Fruit fly (Drosophila melanogaster) whole organism, embryonic: Measurements from ENCODE around the gene dob.

Source experiments
- CG10209 ChIP-seq: fragments of 200-800 bp; sonication (Bioruptor generic); optimal IDR thresholded peaks from 3 replicates; lab custom pipeline; 2017; ENCODE audit warnings: missing biosample characterization, mild to moderate bottlenecking, missing genetic modification characterization, missing genetic modification reagents
- CG11093 ChIP-seq: fragments of 200-800 bp; sonication (Bioruptor generic); IDR thresholded peaks from 3 replicates; pipeline ENCODE4 v1.3.6; 2022; ENCODE audit warnings: missing biosample characterization, missing genetic modification characterization
- CG12104 ChIP-seq: fragments of 200-800 bp; sonication (Bioruptor generic); optimal IDR thresholded peaks from 3 replicates; lab custom pipeline; 2016; ENCODE audit warnings: missing biosample characterization, missing genetic modification characterization
- CG15011 ChIP-seq: fragments of 200-800 bp; sonication (Bioruptor generic); optimal IDR thresholded peaks from 3 replicates; lab custom pipeline; 2018; ENCODE audit warnings: missing biosample characterization, mild to moderate bottlenecking, missing genetic modification characterization
- CG15479 ChIP-seq: fragments of 200-800 bp; sonication (Bioruptor generic); optimal IDR thresholded peaks from 3 replicates; lab custom pipeline; 2019; ENCODE audit warnings: missing biosample characterization, mild to moderate bottlenecking, missing genetic modification characterization, moderate library complexity
- CG15601 ChIP-seq: fragments of 200-800 bp; sonication (Bioruptor generic); optimal IDR thresholded peaks from 3 replicates; lab custom pipeline; 2019; ENCODE audit warnings: missing biosample characterization, mild to moderate bottlenecking, missing genetic modification characterization, moderate library complexity
- CG16813 ChIP-seq: fragments of 200-800 bp; sonication (Bioruptor generic); IDR thresholded peaks from 3 replicates; pipeline ENCODE4 v1.3.6; 2022; ENCODE audit warnings: missing biosample characterization, missing genetic modification characterization; ENCODE audit not compliant: partially characterized antibody
- CG17186 ChIP-seq: fragments of 200-800 bp; sonication (Bioruptor generic); optimal IDR thresholded peaks from 3 replicates; lab custom pipeline; 2017; ENCODE audit warnings: missing biosample characterization, missing genetic modification reagents, missing genetic modification characterization
- CG17359 ChIP-seq: fragments of 200-800 bp; sonication (Bioruptor generic); optimal IDR thresholded peaks from 3 replicates; lab custom pipeline; 2018; ENCODE audit warnings: missing biosample characterization, mild to moderate bottlenecking, missing genetic modification characterization, moderate library complexity
- CG17912 ChIP-seq: fragments of 200-800 bp; sonication (Bioruptor generic); optimal IDR thresholded peaks from 2 replicates; lab custom pipeline; 2018; ENCODE audit warnings: missing biosample characterization, mild to moderate bottlenecking, missing genetic modification characterization
- CG2129 ChIP-seq: fragments of 200-800 bp; sonication (Bioruptor generic); IDR thresholded peaks from 2 replicates; pipeline ENCODE4 v1.3.6; 2022; ENCODE audit warnings: missing biosample characterization, missing genetic modification characterization; ENCODE audit not compliant: partially characterized antibody
- CG30403 ChIP-seq: fragments of 200-800 bp; sonication (Bioruptor generic); optimal IDR thresholded peaks from 3 replicates; lab custom pipeline; 2016; ENCODE audit warnings: missing biosample characterization, missing genetic modification characterization
- CG34224 ChIP-seq: fragments of 200-800 bp; sonication (Bioruptor generic); IDR thresholded peaks from 3 replicates; pipeline ENCODE4 v1.3.6; 2022; ENCODE audit warnings: missing biosample characterization, missing genetic modification characterization; ENCODE audit not compliant: partially characterized antibody
- CG4282 ChIP-seq: fragments of 200-800 bp; sonication (Bioruptor generic); optimal IDR thresholded peaks from 2 replicates; lab custom pipeline; 2016; ENCODE audit warnings: missing biosample characterization, missing genetic modification characterization
- CG5953 ChIP-seq: fragments of 200-800 bp; sonication (Bioruptor generic); IDR thresholded peaks from 2 replicates; pipeline ENCODE4 v1.3.6; 2022; ENCODE audit warnings: missing biosample characterization, missing genetic modification characterization
- CG6689 ChIP-seq: fragments of 200-800 bp; sonication (Bioruptor generic); IDR thresholded peaks from 2 replicates; pipeline ENCODE4 v1.3.6; 2022; ENCODE audit warnings: missing biosample characterization, missing genetic modification characterization
- CG6813 ChIP-seq: fragments of 200-800 bp; sonication (Bioruptor generic); optimal IDR thresholded peaks from 2 replicates; lab custom pipeline; 2017; ENCODE audit warnings: missing biosample characterization, missing genetic modification characterization, mild to moderate bottlenecking, moderate library complexity, missing genetic modification reagents
- CG7928 ChIP-seq: fragments of 200-800 bp; sonication (Bioruptor generic); optimal IDR thresholded peaks from 2 replicates; lab custom pipeline; 2017; ENCODE audit warnings: missing biosample characterization, mild to moderate bottlenecking, missing genetic modification characterization
- CG8290 ChIP-seq, 3 experiments: fragments of 200-800 bp; sonication (Bioruptor generic); optimal IDR thresholded peaks; 2 replicates each; lab custom pipeline; 2016 to 2019; ENCODE audit warnings: missing biosample characterization in 3 of 3, missing genetic modification characterization in 3 of 3, mild to moderate bottlenecking in 2 of 3, moderate library complexity in 1 of 3
- CG8944 ChIP-seq: fragments of 200-800 bp; sonication (Bioruptor generic); optimal IDR thresholded peaks from 3 replicates; lab custom pipeline; 2016; ENCODE audit warnings: missing biosample characterization, missing genetic modification characterization
- CG9609 ChIP-seq: fragments of 200-800 bp; sonication (Bioruptor generic); optimal IDR thresholded peaks from 3 replicates; lab custom pipeline; 2016; ENCODE audit warnings: missing biosample characterization, missing genetic modification characterization
- Dbx ChIP-seq: fragments of 200-800 bp; sonication (Bioruptor generic); IDR thresholded peaks from 3 replicates; pipeline ENCODE4 v1.3.6; 2022; ENCODE audit warnings: missing biosample characterization, missing genetic modification characterization
- Dll ChIP-seq: fragments of 200-800 bp; sonication (Bioruptor generic); IDR thresholded peaks from 4 replicates; pipeline ENCODE4 v1.3.6; 2022; ENCODE audit warnings: missing biosample characterization, missing genetic modification characterization; ENCODE audit not compliant: partially characterized antibody
- Eip74EF ChIP-seq, 2 experiments: fragments of 200-800 bp in 1 of 2; fragments of >200 bp in 1 of 2; sonication (Bioruptor generic) in 1 of 2; optimal IDR thresholded peaks; 2 replicates each; lab custom pipeline; 2017 to 2019; ENCODE audit warnings: missing biosample characterization in 2 of 2, missing genetic modification characterization in 2 of 2, mild to moderate bottlenecking in 1 of 2, moderate library complexity in 1 of 2
- H2.0 ChIP-seq: fragments of 200-800 bp; sonication (Bioruptor generic); IDR thresholded peaks from 2 replicates; pipeline ENCODE4 v1.3.6; 2022; ENCODE audit warnings: missing biosample characterization, missing genetic modification characterization
- Optix ChIP-seq: fragments of 200-800 bp; sonication (Bioruptor generic); IDR thresholded peaks from 3 replicates; pipeline ENCODE4 v1.3.6; 2022; ENCODE audit warnings: missing biosample characterization, missing genetic modification characterization
- Ssrp ChIP-seq: fragments of 200-800 bp; sonication (Bioruptor generic); optimal IDR thresholded peaks from 2 replicates; lab custom pipeline; 2018; ENCODE audit warnings: missing biosample characterization, mild to moderate bottlenecking, missing genetic modification characterization, moderate library complexity
- Taf1 ChIP-seq: fragments of 200-800 bp; sonication (Bioruptor generic); IDR thresholded peaks from 2 replicates; pipeline ENCODE4 v1.3.6; 2022; ENCODE audit warnings: missing biosample characterization, missing genetic modification characterization
- al ChIP-seq: fragments of 200-800 bp; sonication (Bioruptor generic); IDR thresholded peaks from 2 replicates; pipeline ENCODE4 v1.3.6; 2022; ENCODE audit warnings: missing biosample characterization, missing genetic modification characterization
- cato ChIP-seq: fragments of 200-800 bp; sonication (Bioruptor generic); optimal IDR thresholded peaks from 2 replicates; lab custom pipeline; 2016; ENCODE audit warnings: missing biosample characterization, missing genetic modification characterization, borderline replicate concordance
- crp ChIP-seq, 2 experiments: fragments of 200-800 bp; sonication (Bioruptor generic); optimal IDR thresholded peaks; 2 replicates in 1 of 2; 3 replicates in 1 of 2; lab custom pipeline; 2017; ENCODE audit warnings: missing biosample characterization in 2 of 2, missing genetic modification characterization in 2 of 2, mild to moderate bottlenecking in 1 of 2, moderate library complexity in 1 of 2
- da ChIP-seq: fragments of 200-800 bp; sonication (Bioruptor generic); optimal IDR thresholded peaks from 2 replicates; lab custom pipeline; 2016; ENCODE audit warnings: missing biosample characterization, missing genetic modification characterization
- en ChIP-seq: fragments of 200-800 bp; sonication (Bioruptor generic); optimal IDR thresholded peaks from 2 replicates; lab custom pipeline; 2016; ENCODE audit warnings: missing biosample characterization, missing genetic modification characterization
- ewg ChIP-seq: fragments of 200-800 bp; sonication (Bioruptor generic); optimal IDR thresholded peaks from 3 replicates; lab custom pipeline; 2017; ENCODE audit warnings: mild to moderate bottlenecking, missing biosample characterization, missing genetic modification reagents, missing genetic modification characterization
- gem ChIP-seq: fragments of 200-800 bp; sonication (Bioruptor generic); optimal IDR thresholded peaks from 2 replicates; lab custom pipeline; 2019; ENCODE audit warnings: missing biosample characterization, mild to moderate bottlenecking, missing genetic modification characterization, moderate library complexity
- ham ChIP-seq: fragments of 200-800 bp; sonication (Bioruptor generic); IDR thresholded peaks from 2 replicates; pipeline ENCODE4 v1.3.6; 2022; ENCODE audit warnings: missing biosample characterization, missing genetic modification characterization
- hbn ChIP-seq: fragments of 200-800 bp; sonication (Bioruptor generic); IDR thresholded peaks from 2 replicates; pipeline ENCODE4 v1.3.6; 2022; ENCODE audit warnings: missing biosample characterization, missing genetic modification characterization; ENCODE audit not compliant: partially characterized antibody
- knrl ChIP-seq: fragments of 200-800 bp; sonication (Bioruptor generic); IDR thresholded peaks from 3 replicates; pipeline ENCODE4 v1.3.6; 2022; ENCODE audit warnings: missing biosample characterization, missing genetic modification characterization; ENCODE audit not compliant: partially characterized antibody
- lab ChIP-seq: fragments of 200-800 bp; sonication (Bioruptor generic); optimal IDR thresholded peaks from 3 replicates; lab custom pipeline; 2017; ENCODE audit warnings: missing biosample characterization, missing genetic modification characterization, mild to moderate bottlenecking, moderate library complexity, missing genetic modification reagents
- mld ChIP-seq: fragments of 200-800 bp; sonication (Bioruptor generic); IDR thresholded peaks from 3 replicates; pipeline ENCODE4 v1.3.6; 2022; ENCODE audit warnings: missing biosample characterization, missing genetic modification characterization; ENCODE audit not compliant: partially characterized antibody
- peb ChIP-seq: fragments of 200-800 bp; sonication (Bioruptor generic); IDR thresholded peaks from 2 replicates; pipeline ENCODE4 v1.3.6; 2022; ENCODE audit warnings: missing biosample characterization, missing genetic modification characterization
- sens-2 ChIP-seq: fragments of 200-800 bp; sonication (Bioruptor generic); IDR thresholded peaks from 2 replicates; pipeline ENCODE4 v1.3.6; 2022; ENCODE audit warnings: missing biosample characterization, missing genetic modification characterization
- slp2 ChIP-seq: fragments of 200-800 bp; sonication (Bioruptor generic); optimal IDR thresholded peaks from 2 replicates; lab custom pipeline; 2016; ENCODE audit warnings: missing biosample characterization, missing genetic modification characterization
- sna ChIP-seq: fragments of 200-800 bp; sonication (Bioruptor generic); IDR thresholded peaks from 2 replicates; pipeline ENCODE4 v1.3.6; 2022; ENCODE audit warnings: missing biosample characterization, missing genetic modification characterization; ENCODE audit not compliant: partially characterized antibody
- sr ChIP-seq: fragments of 200-800 bp; sonication (Bioruptor generic); IDR thresholded peaks from 3 replicates; pipeline ENCODE4 v1.3.6; 2022; ENCODE audit warnings: missing biosample characterization, missing genetic modification characterization
- tgo ChIP-seq: fragments of 200-800 bp; sonication (Bioruptor generic); IDR thresholded peaks from 3 replicates; pipeline ENCODE4 v1.3.6; 2022; ENCODE audit warnings: missing biosample characterization, missing genetic modification characterization
- tio ChIP-seq: fragments of 200-800 bp; sonication (Bioruptor generic); optimal IDR thresholded peaks from 2 replicates; lab custom pipeline; 2017; ENCODE audit warnings: missing biosample characterization, missing genetic modification characterization, inconsistent platforms
- twi ChIP-seq: fragments of 200-800 bp; optimal IDR thresholded peaks from 2 replicates; lab custom pipeline; 2019; ENCODE audit warnings: missing biosample characterization, mild to moderate bottlenecking, missing genetic modification characterization, moderate library complexity
- wor ChIP-seq: fragments of 200-800 bp; sonication (Bioruptor generic); IDR thresholded peaks from 2 replicates; pipeline ENCODE4 v1.3.6; 2022; ENCODE audit warnings: missing biosample characterization, missing genetic modification characterization

dob gene

DNA sequence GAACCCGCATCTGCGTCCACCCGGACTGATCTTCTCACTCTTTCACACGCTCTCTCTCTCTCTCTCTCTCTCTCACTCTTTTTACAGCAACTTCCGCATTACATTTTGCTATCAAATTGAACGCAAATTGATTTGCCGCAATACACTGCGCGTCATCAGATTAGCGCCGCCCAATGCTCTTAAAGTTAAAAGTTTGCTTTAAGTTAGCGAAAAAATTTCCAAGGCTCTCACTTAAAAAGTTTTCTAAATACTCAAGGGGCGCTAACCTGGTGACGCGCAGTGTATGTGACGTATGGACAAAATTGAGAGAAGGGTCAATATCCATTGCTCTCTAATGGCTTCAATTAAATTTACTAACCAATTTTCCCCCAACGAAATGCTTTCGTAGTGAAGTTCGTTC is 44.6 kb upstream of the dob start (continued):
- TF ChIP-seq CG8944 (GFP tag; lab: Kevin White, UChicago) (peak; percentile 84), Ssrp (tag; lab: Kevin White, UChicago) (peak; percentile 85), crp (GFP tag; optimal IDR thresholded peaks at IDR 0.05; lab: Kevin White, UChicago) (peak in 1 of 2 experiments; percentile 36), sr (GFP tag; lab: Robert Waterston, UW) (no peak), CG30403 (GFP tag; lab: Kevin White, UChicago) (peak; percentile 86), al (peak; percentile 72), en (GFP tag; lab: Kevin White, UChicago) (peak; percentile 77), CG34224 (no peak), CG16813 (no peak), gem (peak; percentile 90), Eip74EF (GFP tag; optimal IDR thresholded peaks at IDR 0.05; lab: Kevin White, UChicago) (peak in 1 of 2 experiments; percentile 90), CG8290 (GFP tag; optimal IDR thresholded peaks at IDR 0.05; lab: Kevin White, UChicago) (peak; percentile 56), CG8290 (tag; optimal IDR thresholded peaks at IDR 0.05; lab: Kevin White, UChicago) (peak in 1 of 2 experiments; percentile 80), Optix (peak; percentile 86), Dbx (GFP tag; lab: Robert Waterston, UW) (peak; percentile 84), peb (GFP tag; lab: Robert Waterston, UW) (peak; percentile 67), CG12104 (GFP tag; lab: Kevin White, UChicago) (peak; percentile 82), twi (peak; percentile 61), tgo (GFP tag; lab: Robert Waterston, UW) (peak; percentile 83), lab (GFP tag; lab: Kevin White, UChicago) (peak; percentile 90), CG9609 (GFP tag; lab: Kevin White, UChicago) (peak; percentile 82), cato (GFP tag; lab: Kevin White, UChicago) (peak; percentile 72), da (GFP tag; lab: Kevin White, UChicago) (peak; percentile 74), CG15479 (GFP tag; lab: Kevin White, UChicago) (peak; percentile 18), CG10209 (GFP tag; lab: Kevin White, UChicago) (peak; percentile 85), ewg (GFP tag; lab: Kevin White, UChicago) (peak; percentile 73), Dll (no peak), H2.0 (GFP tag; lab: Robert Waterston, UW) (peak; percentile 85), mld (GFP tag; lab: Robert Waterston, UW) (no peak), CG2129 (GFP tag; lab: Robert Waterston, UW) (no peak), CG11093 (GFP tag; lab: Robert Waterston, UW) (peak; percentile 56; the same call in 2 of the 3 replicates), CG15011 (GFP tag; lab: Kevin White, UChicago) (peak; percentile 74), slp2 (GFP tag; lab: Kevin White, UChicago) (peak; percentile 81), CG15601 (tag; lab: Kevin White, UChicago) (peak; percentile 81), CG5953 (GFP tag; lab: Robert Waterston, UW) (peak; percentile 67), sna (GFP tag; lab: Robert Waterston, UW) (no peak), hbn (GFP tag; lab: Robert Waterston, UW) (no peak), tio (peak; percentile 87), CG17359 (peak; percentile 91), Taf1 (GFP tag; lab: Robert Waterston, UW) (peak; percentile 58; the same call in 1 of the 2 replicates), CG17186 (GFP tag; lab: Kevin White, UChicago) (peak; percentile 45), sens-2 (GFP tag; lab: Robert Waterston, UW) (peak; percentile 82), wor (GFP tag; lab: Robert Waterston, UW) (peak; percentile 69), CG7928 (GFP tag; lab: Kevin White, UChicago) (peak; percentile 27), CG6689 (peak; percentile 74), CG6813 (GFP tag; lab: Kevin White, UChicago) (peak; percentile 77), knrl (GFP tag; lab: Robert Waterston, UW) (no peak), CG4282 (GFP tag; lab: Kevin White, UChicago) (peak; percentile 63), CG17912 (peak; percentile 63), ham (GFP tag; lab: Robert Waterston, UW) (peak; percentile 73)
